Worm (Caenorhabditis elegans) whole organism, L1 larva: ENCODE data around the gene ZK616.3.
A peak's percentile ranks its signal among the peaks of the same experiment; 100 is the strongest.

Source experiments
- ceh-63 ChIP-seq: fragments of 200-800 bp; sonication (Bioruptor generic); optimal IDR thresholded peaks from 2 replicates; lab custom pipeline; 2018; ENCODE audit warnings: mild to moderate bottlenecking, missing genetic modification characterization, missing compliant biosample characterization
- egl-27 ChIP-seq, 2 experiments: fragments of 150-350 bp in 1 of 2; sonication (generic microtip); optimal IDR thresholded peaks; 3 replicates each; lab custom pipeline; 2017 to 2018; ENCODE audit warnings: missing biosample characterization in 2 of 2, missing genetic modification characterization in 2 of 2, missing genetic modification reagents in 2 of 2
- fos-1 ChIP-seq: fragments of 150-350 bp; optimal IDR thresholded peaks from 2 replicates; lab custom pipeline; 2014; ENCODE audit warnings: missing biosample characterization, missing genetic modification characterization
- lin-13 ChIP-seq: fragments of 150-350 bp; optimal IDR thresholded peaks from 2 replicates; lab custom pipeline; 2014; ENCODE audit warnings: missing biosample characterization, missing genetic modification reagents, missing genetic modification characterization
- unc-62 ChIP-seq: fragments of 150-350 bp; optimal IDR thresholded peaks from 2 replicates; lab custom pipeline; 2014; ENCODE audit warnings: missing biosample characterization, missing genetic modification reagents, missing genetic modification characterization

DNA sequence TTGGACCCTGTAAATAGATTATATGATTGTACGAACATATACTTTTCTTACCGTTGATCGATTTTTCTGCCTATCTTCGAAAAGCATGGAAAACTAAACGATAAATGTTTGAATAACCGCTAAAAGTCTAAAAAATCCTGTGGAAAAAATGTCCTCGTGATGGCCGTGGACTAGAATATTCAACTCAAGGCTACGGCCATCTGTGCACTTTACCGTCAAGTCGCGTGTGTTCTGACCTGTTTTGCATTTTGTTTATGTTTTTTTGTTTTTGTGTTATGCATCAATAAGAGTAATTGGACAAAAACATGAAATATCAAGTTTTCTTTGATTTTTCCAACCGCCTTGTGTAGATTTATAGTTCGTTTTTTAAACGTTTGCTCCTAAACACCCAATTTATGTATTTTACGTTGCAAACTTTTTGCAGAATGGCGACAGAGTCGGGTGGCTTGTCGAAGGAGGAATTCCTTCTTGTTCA lies 32.7 kb upstream of the ZK616.3 start, which contains the start of the genes hda-6 and F41H10.4:
- TF ChIP-seq ceh-63 = no peak
- TF ChIP-seq lin-13 = peak; percentile 43
- no peak for TF ChIP-seq fos-1 (tag; lab: Kevin White, UChicago)
- TF ChIP-seq egl-27 (tag; optimal IDR thresholded peaks at IDR 0.05; lab: Kevin White, UChicago) = no peak
- no peak for TF ChIP-seq unc-62 (GFP tag; lab: Kevin White, UChicago)
